Fruit fly (Drosophila melanogaster) ovary, adult (tissue): ENCODE measurements around the gene CG45045.
A peak's percentile ranks its signal among the peaks of the same experiment; 100 is the strongest.

Experiments used
- CG17801 ChIP-seq: fragments of 200-800 bp; optimal IDR thresholded peaks from 2 replicates; lab custom pipeline; 2019; ENCODE audit warnings: missing biosample characterization, mild to moderate bottlenecking, missing genetic modification characterization, moderate library complexity; ENCODE audit not compliant: partially characterized antibody

Gene CG45045

dm6 chr3R:17686875-17687274 is 19.5 kb downstream of the CG45045 start, which contains the start of gene CG31249:
TSS of gene CG31249 (minus strand) at chr3R:17687071.
- no peak for TF ChIP-seq CG17801 (GFP tag; lab: Kevin White, UChicago)

- TF ChIP-seq CG17801 (GFP tag; lab: Kevin White, UChicago): no peak
Observed at dm6 chr3R:17699891-17700487, 32.6 kb downstream of the CG45045 start.

dm6 chr3R:17700488-17701130 is 33.2 kb downstream of the CG45045 start:
- TF ChIP-seq CG17801 (GFP tag; lab: Kevin White, UChicago): peak; percentile 99

- TF ChIP-seq CG17801 (GFP tag; lab: Kevin White, UChicago): no peak
Observed at dm6 chr3R:17701131-17701593, 33.8 kb downstream of the CG45045 start.

- no peak for TF ChIP-seq CG17801 (GFP tag; lab: Kevin White, UChicago)
Observed at dm6 chr3R:17701971-17702845, 34.8 kb downstream of the CG45045 start.

dm6 chr3R:17703024-17703690 is 35.8 kb downstream of the CG45045 start:
- TF ChIP-seq CG17801 (GFP tag; lab: Kevin White, UChicago): peak; percentile 87

dm6 chr3R:17703691-17704537 is 36.5 kb downstream of the CG45045 start:
- peak; percentile 98 for TF ChIP-seq CG17801 (GFP tag; lab: Kevin White, UChicago)

- TF ChIP-seq CG17801 (GFP tag; lab: Kevin White, UChicago): no peak
Observed at dm6 chr3R:17704538-17704854, 37.1 kb downstream of the CG45045 start.

- no peak for TF ChIP-seq CG17801 (GFP tag; lab: Kevin White, UChicago)
Observed at dm6 chr3R:17705140-17705539, 37.8 kb downstream of the CG45045 start.

- TF ChIP-seq CG17801 (GFP tag; lab: Kevin White, UChicago): peak; percentile 70
Observed at dm6 chr3R:17705899-17706831, 38.8 kb downstream of the CG45045 start.

- no peak for TF ChIP-seq CG17801 (GFP tag; lab: Kevin White, UChicago)
Observed at dm6 chr3R:17706971-17707406, 39.6 kb downstream of the CG45045 start.

- TF ChIP-seq CG17801 (GFP tag; lab: Kevin White, UChicago): no peak
Observed at dm6 chr3R:17707799-17708198, 40.4 kb downstream of the CG45045 start.
